Worm (Caenorhabditis elegans) whole organism, midembryonic: ENCODE data around the gene D1046.2.

Experiments
- T22C8.4 ChIP-seq: fragments of 200-800 bp; sonication (Bioruptor generic); IDR thresholded peaks from 2 replicates; pipeline ENCODE4 v1.3.6; 2022; ENCODE audit warnings: missing genetic modification characterization, missing compliant biosample characterization
- cog-1 ChIP-seq: sonication (generic microtip); optimal IDR thresholded peaks from 2 replicates; lab custom pipeline; 2016; ENCODE audit warnings: missing genetic modification characterization, missing compliant biosample characterization
- flt-1 ChIP-seq: fragments of 200-800 bp; sonication (Bioruptor generic); IDR thresholded peaks from 2 replicates; pipeline ENCODE4 v1.3.6; 2022; ENCODE audit warnings: missing genetic modification characterization, missing compliant biosample characterization
- klf-2 ChIP-seq: fragments of 200-800 bp; sonication (Bioruptor generic); conservative IDR thresholded peaks from 2 replicates; pipeline ENCODE4 v1.3.6; 2022; ENCODE audit warnings: missing genetic modification reagents, missing genetic modification characterization, missing compliant biosample characterization
- med-1 ChIP-seq: sonication (generic microtip); optimal IDR thresholded peaks from 2 replicates; lab custom pipeline; 2017; ENCODE audit warnings: missing genetic modification characterization, mild to moderate bottlenecking, missing compliant biosample characterization, antibody characterized with exemption, missing genetic modification reagents; ENCODE audit not compliant: insufficient read depth
- ref-1 ChIP-seq: fragments of 200-800 bp; sonication (Bioruptor generic); conservative IDR thresholded peaks from 2 replicates; pipeline ENCODE4 v1.3.6; 2022; ENCODE audit warnings: missing genetic modification reagents, missing genetic modification characterization, missing compliant biosample characterization
- tab-1 ChIP-seq: fragments of 200-800 bp; sonication (Bioruptor generic); IDR thresholded peaks from 2 replicates; pipeline ENCODE4 v1.3.6; 2022; ENCODE audit warnings: missing genetic modification characterization, missing compliant biosample characterization
- ztf-23 ChIP-seq: fragments of 200-800 bp; sonication (Bioruptor generic); IDR thresholded peaks from 2 replicates; pipeline ENCODE4 v1.3.6; 2022; ENCODE audit warnings: missing genetic modification reagents, missing genetic modification characterization, missing compliant biosample characterization
- ztf-29 ChIP-seq: fragments of 200-800 bp; sonication (Bioruptor generic); IDR thresholded peaks from 2 replicates; pipeline ENCODE4 v1.3.6; 2022; ENCODE audit warnings: missing genetic modification reagents, missing genetic modification characterization, missing compliant biosample characterization

The D1046.2 gene

DNA sequence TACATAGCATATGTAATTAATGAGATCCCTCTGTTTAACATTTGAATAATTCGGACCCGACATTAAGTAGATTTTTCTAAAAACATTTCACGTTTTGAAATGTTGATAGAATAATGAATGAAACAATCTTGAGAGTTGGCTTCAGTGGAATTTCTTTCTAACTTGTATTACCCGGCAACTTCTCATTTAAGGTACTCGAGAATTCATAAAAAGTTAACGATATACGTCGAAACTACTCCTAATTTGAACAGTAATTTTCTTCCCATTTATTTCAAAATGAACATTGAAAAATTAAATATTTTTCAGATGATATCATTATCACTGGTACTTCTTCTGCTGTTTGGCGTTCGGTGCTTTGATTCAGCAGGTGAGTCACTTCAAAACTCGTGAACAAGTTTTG, 19.1 kb downstream of the D1046.2 start, which contains the start of gene C27B7.7:
Gene C27B7.7 (plus strand): TSS at position 301 of the 400 bp plus-strand sequence.
- TF ChIP-seq ref-1 = no peak
- TF ChIP-seq klf-2 = no peak
- no peak for TF ChIP-seq tab-1
- TF ChIP-seq ztf-29 = no peak
- no peak for TF ChIP-seq ztf-23 (GFP tag; lab: Robert Waterston, UW)
- no peak for TF ChIP-seq T22C8.4 (GFP tag; lab: Robert Waterston, UW)
- TF ChIP-seq flt-1 (GFP tag; lab: Robert Waterston, UW) = no peak
- no peak for TF ChIP-seq med-1 (GFP tag; lab: Kevin White, UChicago)
- TF ChIP-seq cog-1 (tag; lab: Kevin White, UChicago) = no peak

DNA sequence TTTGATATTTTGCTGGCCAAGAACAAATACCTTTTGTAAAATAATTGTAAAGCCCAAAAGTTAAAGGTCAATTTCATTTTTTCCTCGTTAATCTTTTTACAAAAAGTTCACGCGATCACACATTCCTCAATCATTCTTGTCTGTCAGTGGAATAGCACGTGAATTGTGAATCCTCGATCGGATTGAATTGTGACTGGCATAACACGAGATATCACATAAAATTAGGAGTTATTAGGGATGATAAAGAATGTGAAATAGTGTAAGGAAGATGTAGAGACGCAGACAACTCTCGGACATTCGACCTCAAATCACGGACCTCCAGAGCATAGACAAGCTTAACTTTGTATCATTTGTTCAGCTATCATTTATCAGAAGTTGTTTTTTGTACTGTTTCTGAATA, 19.7 kb downstream of the D1046.2 start, which contains the start of gene C27B7.6:
Gene C27B7.6 (minus strand): TSS at position 182 of the 400 bp plus-strand sequence.
- no peak for TF ChIP-seq tab-1
- TF ChIP-seq ztf-23 (GFP tag; lab: Robert Waterston, UW) = no peak
- TF ChIP-seq med-1 (GFP tag; lab: Kevin White, UChicago) = no peak

DNA sequence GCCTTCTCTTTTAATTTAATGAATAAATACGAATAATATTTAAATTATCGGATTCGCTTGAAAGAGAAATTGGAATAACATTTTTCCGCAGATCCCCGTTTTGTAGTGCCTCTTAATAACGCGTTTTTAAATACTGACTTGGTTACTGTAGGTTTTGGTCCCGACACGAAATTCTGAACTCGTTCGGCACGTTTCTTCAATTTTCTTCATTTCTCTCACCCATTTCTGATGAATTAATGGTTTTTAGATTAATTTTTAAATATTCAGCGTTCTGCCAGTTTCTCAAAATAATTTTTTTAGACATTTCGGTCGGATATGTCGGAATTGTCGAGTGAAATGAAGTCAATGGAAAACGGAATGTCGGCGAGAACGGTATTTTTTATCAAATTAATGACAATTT, 24.5 kb downstream of the D1046.2 start, which contains the start of gene C27B7.5:
Gene C27B7.5 (plus strand): TSS at position 301 of the 400 bp plus-strand sequence.
- TF ChIP-seq flt-1 (GFP tag; lab: Robert Waterston, UW) (no peak), ztf-29 (no peak), ztf-23 (GFP tag; lab: Robert Waterston, UW) (no peak), T22C8.4 (GFP tag; lab: Robert Waterston, UW) (no peak), cog-1 (tag; lab: Kevin White, UChicago) (no peak), ref-1 (no peak), tab-1 (no peak), klf-2 (no peak), med-1 (GFP tag; lab: Kevin White, UChicago) (no peak)

DNA sequence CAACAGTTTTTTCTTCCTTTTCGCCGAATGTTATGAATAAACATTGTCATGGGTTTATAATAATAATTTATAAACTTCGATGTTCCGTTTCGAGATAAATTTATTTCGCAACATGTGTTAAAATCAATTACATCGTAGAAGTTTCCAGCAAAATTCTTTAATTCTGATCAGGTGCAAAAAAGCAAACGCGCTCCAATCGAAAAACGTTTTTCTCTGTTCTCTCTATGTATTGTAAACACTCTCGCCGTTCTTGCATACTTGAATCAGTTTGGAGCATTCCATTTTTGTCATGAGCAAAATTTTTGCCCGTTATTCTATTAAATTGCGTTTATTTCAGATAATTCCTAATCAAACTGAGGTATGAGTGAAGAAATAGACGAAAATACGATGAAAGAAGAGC, 32.1 kb downstream of the D1046.2 start, which contains the start of gene rad-54.L2:
Gene rad-54.L2 (plus strand): TSS at position 332 of the 400 bp plus-strand sequence.
- TF ChIP-seq ref-1 = no peak
- no peak for TF ChIP-seq klf-2
- TF ChIP-seq flt-1 (GFP tag; lab: Robert Waterston, UW) = no peak
- TF ChIP-seq cog-1 (tag; lab: Kevin White, UChicago) = no peak
- no peak for TF ChIP-seq ztf-23 (GFP tag; lab: Robert Waterston, UW)
- TF ChIP-seq tab-1 = no peak
- no peak for TF ChIP-seq T22C8.4 (GFP tag; lab: Robert Waterston, UW)
- no peak for TF ChIP-seq ztf-29
- no peak for TF ChIP-seq med-1 (GFP tag; lab: Kevin White, UChicago)

DNA sequence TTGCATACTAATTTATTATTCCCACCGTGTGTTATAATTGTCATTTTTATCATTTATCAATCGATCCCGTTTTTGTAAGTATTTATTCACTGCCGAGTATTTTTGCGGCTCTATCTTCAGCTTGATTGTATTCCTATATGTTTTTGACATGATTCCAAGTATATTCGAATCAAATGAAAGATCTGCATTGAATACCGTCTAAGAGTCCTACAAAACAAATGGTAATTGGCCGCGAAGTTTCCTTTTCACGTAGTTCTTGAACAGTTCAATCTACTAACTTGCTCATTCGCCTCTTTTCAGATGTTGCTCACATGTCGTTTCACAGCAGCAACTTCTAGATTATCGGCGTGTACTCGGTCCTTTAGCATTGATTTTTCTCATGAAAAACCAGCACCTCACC, 33.3 kb downstream of the D1046.2 start, which contains the start of gene C27B7.2:
Gene C27B7.2 (plus strand): TSS at position 301 of the 400 bp plus-strand sequence.
- no peak for TF ChIP-seq flt-1 (GFP tag; lab: Robert Waterston, UW)
- no peak for TF ChIP-seq T22C8.4 (GFP tag; lab: Robert Waterston, UW)
- no peak for TF ChIP-seq ztf-23 (GFP tag; lab: Robert Waterston, UW)
- TF ChIP-seq med-1 (GFP tag; lab: Kevin White, UChicago) = no peak
- TF ChIP-seq ztf-29 = no peak
- no peak for TF ChIP-seq ref-1
- no peak for TF ChIP-seq klf-2
- TF ChIP-seq cog-1 (tag; lab: Kevin White, UChicago) = no peak
- no peak for TF ChIP-seq tab-1

DNA sequence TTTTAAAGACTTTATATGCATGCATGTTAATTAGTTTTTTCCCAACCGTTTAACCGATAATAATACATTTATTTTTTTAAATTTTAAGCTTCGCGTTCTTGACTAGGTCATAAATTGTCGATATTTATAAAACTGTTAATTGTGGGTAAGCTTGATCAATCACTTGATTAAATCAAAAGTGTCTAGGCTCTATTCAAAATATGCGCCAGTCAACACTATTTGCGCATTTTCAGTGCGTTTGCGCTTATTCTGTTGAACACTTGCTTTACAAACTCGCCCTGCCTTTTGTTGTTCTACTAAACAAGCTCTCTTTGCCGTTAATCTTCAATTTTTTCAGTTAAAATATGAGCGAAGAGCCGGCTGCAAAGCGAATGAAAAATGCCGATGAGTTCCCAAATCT, 34.7 kb downstream of the D1046.2 start, which contains the start of gene spr-2:
Gene spr-2 (plus strand): TSS at position 332 of the 400 bp plus-strand sequence.
- TF ChIP-seq ztf-29 = peak; percentile 36; the same call in 1 of the 2 replicates
- no peak for TF ChIP-seq T22C8.4 (GFP tag; lab: Robert Waterston, UW)
- TF ChIP-seq med-1 (GFP tag; lab: Kevin White, UChicago) = no peak
- TF ChIP-seq tab-1 = no peak

ce11 chrIV:8888525-8889026, 37.3 kb downstream of the D1046.2 start, which contains the start of gene oma-1:
oma-1 (plus strand) TSS chrIV:8888976.
- TF ChIP-seq T22C8.4 (GFP tag; lab: Robert Waterston, UW) (no peak), flt-1 (GFP tag; lab: Robert Waterston, UW) (no peak), tab-1 (no peak)

DNA sequence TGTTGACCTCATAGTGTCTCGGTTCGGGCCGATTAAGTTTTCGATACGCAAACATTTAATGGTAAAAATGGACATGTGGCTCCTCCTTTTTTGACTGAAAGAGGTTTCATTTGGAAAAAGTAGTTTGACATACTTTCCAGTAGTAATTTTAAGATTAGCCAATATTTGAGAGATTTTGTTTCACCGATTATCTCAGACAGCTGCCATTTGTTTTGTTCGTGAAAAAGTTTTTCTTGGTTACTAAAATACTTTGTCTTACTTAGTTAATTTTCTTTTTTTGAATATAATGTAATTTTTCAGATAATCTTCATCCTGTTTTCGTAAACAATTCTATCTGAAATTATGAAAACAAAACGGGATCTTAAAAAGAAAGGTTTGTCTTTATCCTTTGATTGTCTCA, 39.6 kb downstream of the D1046.2 start, which contains the start of gene C09G9.5:
Gene C09G9.5 (plus strand): TSS at position 301 of the 400 bp plus-strand sequence.
- no peak for TF ChIP-seq tab-1
- TF ChIP-seq T22C8.4 (GFP tag; lab: Robert Waterston, UW) = no peak
- no peak for TF ChIP-seq ztf-29
- no peak for TF ChIP-seq flt-1 (GFP tag; lab: Robert Waterston, UW)
- no peak for TF ChIP-seq med-1 (GFP tag; lab: Kevin White, UChicago)
- no peak for TF ChIP-seq ref-1
- TF ChIP-seq ztf-23 (GFP tag; lab: Robert Waterston, UW) = no peak
- TF ChIP-seq klf-2 = no peak
- no peak for TF ChIP-seq cog-1 (tag; lab: Kevin White, UChicago)

DNA sequence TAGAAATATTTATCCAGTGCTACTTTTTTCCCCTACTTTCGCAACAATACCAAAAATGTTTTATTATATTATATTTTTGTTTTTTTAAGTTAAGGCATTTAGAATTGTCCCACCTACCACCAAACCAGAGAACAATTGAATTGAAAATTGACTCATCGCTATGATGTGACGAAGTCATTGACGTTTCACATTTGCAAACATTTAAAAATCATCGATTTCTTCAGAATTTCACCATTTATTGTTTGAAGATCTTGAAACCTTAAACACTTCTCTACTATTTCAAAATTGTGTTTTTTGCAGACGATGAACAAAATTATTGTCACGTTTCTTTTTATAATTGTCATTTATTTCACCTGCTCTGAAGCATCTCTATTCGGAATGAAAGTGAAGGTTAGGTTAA, 44.7 kb downstream of the D1046.2 start, which contains the start of gene C09G9.8:
Gene C09G9.8 (plus strand): TSS at position 301 of the 400 bp plus-strand sequence.
- no peak for TF ChIP-seq cog-1 (tag; lab: Kevin White, UChicago)
- no peak for TF ChIP-seq flt-1 (GFP tag; lab: Robert Waterston, UW)

DNA sequence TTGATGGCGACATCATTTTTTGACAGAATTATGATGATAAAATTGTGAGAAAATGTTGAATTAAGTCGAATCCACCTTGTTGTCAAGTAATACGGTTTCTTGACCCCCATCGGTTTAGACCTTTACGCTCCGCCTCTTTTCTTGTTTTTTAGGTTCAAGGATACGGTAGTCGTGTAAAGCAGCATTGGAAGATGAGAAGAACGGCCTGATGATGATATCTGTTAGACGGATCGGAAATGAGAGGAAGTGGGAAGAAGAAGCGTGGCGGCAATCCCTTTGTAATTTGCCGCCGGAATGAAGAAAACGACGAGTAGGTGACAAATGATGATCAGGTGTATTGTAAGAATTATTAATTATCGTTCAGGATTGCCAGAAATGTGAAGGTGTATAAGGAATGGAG, 46.1 kb downstream of the D1046.2 start, which contains the start of gene npax-4:
Gene npax-4 (minus strand): TSS at position 101 of the 400 bp plus-strand sequence.
- TF ChIP-seq klf-2 = no peak
